Fruit fly (Drosophila melanogaster): ENCODE results near the gene CG7071.

The CG7071 gene

dm6 chr3R:22381077-22381476 is 18.7 kb downstream of the CG7071 start, which contains the start of gene CG43342:
TSS of gene CG43342 (plus strand) at chr3R:22381340.
- TF ChIP-seq CG1621 (tag; optimal IDR thresholded peaks at IDR 0.05) (no peak), Hr38 (GFP tag; optimal IDR thresholded peaks at IDR 0.05) (no peak), CG7368 (GFP tag; optimal IDR thresholded peaks at IDR 0.05) (no peak), CG11902 (GFP tag; optimal IDR thresholded peaks at IDR 0.05) (no peak), pdm3 (GFP tag; optimal IDR thresholded peaks at IDR 0.05) (no peak), spab (GFP tag; optimal IDR thresholded peaks at IDR 0.05) (no peak), eg (GFP tag; IDR thresholded peaks at IDR 0.05) (no peak), fkh (GFP tag; optimal IDR thresholded peaks at IDR 0.05) (peak; percentile 64)

DNA sequence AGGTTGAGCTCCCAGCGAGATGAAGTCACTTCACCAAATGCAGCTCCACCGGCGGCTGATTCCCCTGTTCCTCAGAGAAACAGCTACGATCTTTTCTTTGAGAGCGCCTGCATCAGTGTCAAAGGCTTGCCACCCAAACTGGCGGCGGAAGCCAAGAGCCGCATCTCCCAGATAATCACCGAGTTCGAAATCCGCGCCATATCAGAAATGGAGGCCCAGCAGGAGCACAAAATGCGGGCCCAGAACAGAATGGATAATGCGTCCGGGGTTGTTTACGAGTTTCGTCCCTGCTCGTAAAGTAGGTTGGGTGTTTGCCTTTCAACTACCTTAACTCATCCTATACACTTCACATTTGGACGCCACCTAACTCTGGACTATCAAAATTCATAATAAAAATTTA is 19.3 kb downstream of the CG7071 start, which contains the start of gene Gpdh3:
TSS of gene Gpdh3 (plus strand) at position 301 of the 400 bp plus-strand sequence.
- TF ChIP-seq Sox102F (GFP tag; optimal IDR thresholded peaks at IDR 0.05), result no peak
- no peak for TF ChIP-seq CG8632 (GFP tag; optimal IDR thresholded peaks at IDR 0.05)
- no peak for TF ChIP-seq CG10631 (GFP tag; optimal IDR thresholded peaks at IDR 0.05)
- no peak for TF ChIP-seq esn (GFP tag; optimal IDR thresholded peaks at IDR 0.05)
- TF ChIP-seq Hr4 (GFP tag; optimal IDR thresholded peaks at IDR 0.05), result no peak
- TF ChIP-seq CG16779 (tag; optimal IDR thresholded peaks at IDR 0.05), result no peak
- no peak for TF ChIP-seq CG7368 (GFP tag; optimal IDR thresholded peaks at IDR 0.05)
- TF ChIP-seq Sox15 (GFP tag; optimal IDR thresholded peaks at IDR 0.05), result no peak
- no peak for TF ChIP-seq CG1621 (tag; optimal IDR thresholded peaks at IDR 0.05)
- no peak for TF ChIP-seq topi (GFP tag; optimal IDR thresholded peaks at IDR 0.05)
- no peak for TF ChIP-seq Blimp-1 (GFP tag; optimal IDR thresholded peaks at IDR 0.05)
- TF ChIP-seq CG4318 (GFP tag; optimal IDR thresholded peaks at IDR 0.05), result no peak
- no peak for TF ChIP-seq fd85E (GFP tag; optimal IDR thresholded peaks at IDR 0.05)
- no peak for TF ChIP-seq Ets21C (GFP tag; optimal IDR thresholded peaks at IDR 0.05)

DNA sequence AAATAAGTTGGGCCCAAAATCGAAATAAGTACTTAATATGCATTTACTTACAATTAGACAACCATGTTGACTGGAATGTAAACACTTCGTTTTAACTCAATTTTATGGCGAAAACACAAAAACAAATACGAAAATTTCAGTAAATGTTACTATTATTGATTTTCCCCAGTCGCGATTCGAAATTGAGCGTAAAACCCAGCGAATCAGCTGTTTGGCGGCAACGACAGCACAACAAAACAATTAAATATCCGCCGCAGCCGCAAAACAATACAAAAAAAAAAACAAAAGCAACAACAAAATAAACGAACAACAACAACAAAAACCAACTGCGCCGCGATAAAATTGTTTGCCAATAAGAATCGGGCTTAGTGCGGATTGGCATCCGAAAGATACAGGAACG is 27.2 kb downstream of the CG7071 start, which contains the start of the genes CAH8 and CG7059:
TSS of gene CAH8 (minus strand) at position 101 of the 400 bp plus-strand sequence.
TSS of gene CG7059 (plus strand) at position 167 of the 400 bp plus-strand sequence.
- no peak for TF ChIP-seq CG31627 (GFP tag; optimal IDR thresholded peaks at IDR 0.05)
- no peak for TF ChIP-seq dac (GFP tag; optimal IDR thresholded peaks at IDR 0.05)
- no peak for TF ChIP-seq CG11902 (GFP tag; optimal IDR thresholded peaks at IDR 0.05)
- TF ChIP-seq CG8119 (GFP tag; IDR thresholded peaks at IDR 0.05), result no peak
- no peak for TF ChIP-seq Ets96B (tag; optimal IDR thresholded peaks at IDR 0.05)
- no peak for TF ChIP-seq acj6 (GFP tag; optimal IDR thresholded peaks at IDR 0.05)
- TF ChIP-seq cyc (GFP tag; optimal IDR thresholded peaks at IDR 0.05), result no peak
- no peak for TF ChIP-seq pdm3 (GFP tag; optimal IDR thresholded peaks at IDR 0.05)
- no peak for TF ChIP-seq vri (GFP tag; optimal IDR thresholded peaks at IDR 0.05)
- TF ChIP-seq Hr39 (GFP tag; optimal IDR thresholded peaks at IDR 0.05), result no peak
- TF ChIP-seq CG3919 (GFP tag; optimal IDR thresholded peaks at IDR 0.05), result no peak
- TF ChIP-seq Eip93F (GFP tag; optimal IDR thresholded peaks at IDR 0.05), result no peak
- no peak for TF ChIP-seq ss (GFP tag; optimal IDR thresholded peaks at IDR 0.05)

DNA sequence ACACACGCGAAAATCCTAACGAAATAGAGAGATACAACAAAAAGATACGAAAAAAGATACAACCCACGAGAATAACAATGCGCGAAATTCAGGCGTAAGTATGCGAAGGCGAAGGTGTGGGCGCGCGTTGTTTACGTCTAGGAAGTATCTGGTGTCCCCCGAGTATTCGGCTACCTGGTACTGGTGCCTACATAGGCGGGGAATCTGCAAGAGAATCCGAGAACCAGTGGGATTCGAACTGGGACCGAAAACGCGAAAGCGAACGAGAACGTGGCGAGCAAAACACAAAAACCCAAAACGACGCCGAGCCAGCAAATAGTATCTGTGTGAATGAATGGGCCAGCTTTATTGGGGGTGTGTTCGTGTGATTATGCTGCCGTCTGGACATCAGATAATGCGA is 27.7 kb downstream of the CG7071 start:
- TF ChIP-seq cyc (GFP tag; optimal IDR thresholded peaks at IDR 0.05), result no peak
- TF ChIP-seq eg (GFP tag; IDR thresholded peaks at IDR 0.05), result no peak
- no peak for TF ChIP-seq Gug (GFP tag; IDR thresholded peaks at IDR 0.05)
- no peak for TF ChIP-seq Hr4 (GFP tag; optimal IDR thresholded peaks at IDR 0.05)
- no peak for TF ChIP-seq CG3919 (GFP tag; optimal IDR thresholded peaks at IDR 0.05)

- TF ChIP-seq pdm3 (GFP tag; optimal IDR thresholded peaks at IDR 0.05) (no peak), net (GFP tag; optimal IDR thresholded peaks at IDR 0.05) (no peak), CG6163 (GFP tag; IDR thresholded peaks at IDR 0.05) (no peak), CG7368 (GFP tag; optimal IDR thresholded peaks at IDR 0.05) (no peak), fd85E (GFP tag; optimal IDR thresholded peaks at IDR 0.05) (no peak), Eip93F (GFP tag; optimal IDR thresholded peaks at IDR 0.05) (no peak), CG10669 (GFP tag; optimal IDR thresholded peaks at IDR 0.05) (no peak), eg (GFP tag; IDR thresholded peaks at IDR 0.05) (no peak), Ets21C (GFP tag; optimal IDR thresholded peaks at IDR 0.05) (no peak), Hr39 (GFP tag; optimal IDR thresholded peaks at IDR 0.05) (no peak), Sox14 (GFP tag; optimal IDR thresholded peaks at IDR 0.05) (no peak), Hr38 (GFP tag; optimal IDR thresholded peaks at IDR 0.05) (no peak), Sox102F (GFP tag; optimal IDR thresholded peaks at IDR 0.05) (no peak), OdsH (GFP tag; optimal IDR thresholded peaks at IDR 0.05) (no peak)
Observed at dm6 chr3R:22394004-22394403, 31.6 kb downstream of the CG7071 start, which contains the start of gene CG13857. TSS of gene CG13857 (minus strand) at chr3R:22394104.

Data from whole organism, prepupa.